Worm (Caenorhabditis elegans) whole organism, early embryonic: Measurements from ENCODE around the gene F46H5.5.

ENCODE experiments used
- B0310.2 ChIP-seq: sonication (generic microtip); optimal IDR thresholded peaks from 2 replicates; lab custom pipeline; 2016; ENCODE audit warnings: mild to moderate bottlenecking, missing genetic modification characterization, missing compliant biosample characterization
- F13C5.2 ChIP-seq: sonication (generic microtip); optimal IDR thresholded peaks from 2 replicates; lab custom pipeline; 2017; ENCODE audit warnings: mild to moderate bottlenecking, missing genetic modification characterization, inconsistent platforms, missing compliant biosample characterization
- aly-1 ChIP-seq: sonication (generic microtip); optimal IDR thresholded peaks from 2 replicates; lab custom pipeline; 2016; ENCODE audit warnings: missing genetic modification characterization, missing compliant biosample characterization
- ama-1 ChIP-seq: fragments of 150-350 bp; optimal IDR thresholded peaks from 2 replicates; lab custom pipeline; 2014
- ceh-13 ChIP-seq: fragments of 200-800 bp; sonication (Bioruptor generic); optimal IDR thresholded peaks from 2 replicates; lab custom pipeline; 2018; ENCODE audit warnings: mild to moderate bottlenecking, missing genetic modification characterization, missing compliant biosample characterization
- ceh-36 ChIP-seq: sonication (generic microtip); optimal IDR thresholded peaks from 2 replicates; lab custom pipeline; 2016; ENCODE audit warnings: missing genetic modification characterization, inconsistent platforms, missing compliant biosample characterization
- ets-7 ChIP-seq: sonication (generic microtip); optimal IDR thresholded peaks from 2 replicates; lab custom pipeline; 2016; ENCODE audit warnings: missing genotype, missing genetic modification characterization, missing compliant biosample characterization
- flt-1 ChIP-seq: fragments of 200-800 bp; sonication (Bioruptor generic); IDR thresholded peaks from 2 replicates; pipeline ENCODE4 v1.3.6; 2022; ENCODE audit warnings: missing genetic modification characterization, missing compliant biosample characterization
- hmbx-1 ChIP-seq: sonication (generic microtip); optimal IDR thresholded peaks from 2 replicates; lab custom pipeline; 2016; ENCODE audit warnings: mild to moderate bottlenecking, missing genetic modification characterization, missing compliant biosample characterization
- hmg-4 ChIP-seq: fragments of 200-800 bp; sonication (Bioruptor generic); optimal IDR thresholded peaks from 2 replicates; lab custom pipeline; 2018; ENCODE audit warnings: mild to moderate bottlenecking, missing genetic modification characterization, missing compliant biosample characterization
- hnd-1 ChIP-seq: sonication (generic microtip); optimal IDR thresholded peaks from 2 replicates; lab custom pipeline; 2016; ENCODE audit warnings: missing genetic modification characterization, missing compliant biosample characterization
- pes-1 ChIP-seq: fragments of 200-800 bp; sonication (Bioruptor generic); IDR thresholded peaks from 2 replicates; pipeline ENCODE4 v1.3.6; 2022; ENCODE audit warnings: missing genetic modification reagents, missing genetic modification characterization, missing compliant biosample characterization
- scrt-1 ChIP-seq: fragments of 200-800 bp; sonication (Bioruptor generic); IDR thresholded peaks from 2 replicates; pipeline ENCODE4 v1.3.6; 2022; ENCODE audit warnings: missing genetic modification characterization, missing compliant biosample characterization
- sea-1 ChIP-seq: fragments of 200-800 bp; sonication (Bioruptor generic); conservative IDR thresholded peaks from 2 replicates; pipeline ENCODE4 v1.3.6; 2022; ENCODE audit warnings: missing genetic modification characterization, missing compliant biosample characterization
- tbx-11 ChIP-seq: fragments of 200-800 bp; sonication (Bioruptor generic); IDR thresholded peaks from 2 replicates; pipeline ENCODE4 v1.3.6; 2022; ENCODE audit warnings: missing genetic modification characterization, missing compliant biosample characterization
- tbx-37 ChIP-seq: fragments of 200-800 bp; sonication (Bioruptor generic); conservative IDR thresholded peaks from 2 replicates; pipeline ENCODE4 v1.3.6; 2022; ENCODE audit warnings: missing genetic modification reagents, missing genetic modification characterization, missing compliant biosample characterization
- tra-4 ChIP-seq: sonication (generic microtip); optimal IDR thresholded peaks from 2 replicates; lab custom pipeline; 2017; ENCODE audit warnings: missing genetic modification characterization, missing compliant biosample characterization

The F46H5.5 gene

DNA sequence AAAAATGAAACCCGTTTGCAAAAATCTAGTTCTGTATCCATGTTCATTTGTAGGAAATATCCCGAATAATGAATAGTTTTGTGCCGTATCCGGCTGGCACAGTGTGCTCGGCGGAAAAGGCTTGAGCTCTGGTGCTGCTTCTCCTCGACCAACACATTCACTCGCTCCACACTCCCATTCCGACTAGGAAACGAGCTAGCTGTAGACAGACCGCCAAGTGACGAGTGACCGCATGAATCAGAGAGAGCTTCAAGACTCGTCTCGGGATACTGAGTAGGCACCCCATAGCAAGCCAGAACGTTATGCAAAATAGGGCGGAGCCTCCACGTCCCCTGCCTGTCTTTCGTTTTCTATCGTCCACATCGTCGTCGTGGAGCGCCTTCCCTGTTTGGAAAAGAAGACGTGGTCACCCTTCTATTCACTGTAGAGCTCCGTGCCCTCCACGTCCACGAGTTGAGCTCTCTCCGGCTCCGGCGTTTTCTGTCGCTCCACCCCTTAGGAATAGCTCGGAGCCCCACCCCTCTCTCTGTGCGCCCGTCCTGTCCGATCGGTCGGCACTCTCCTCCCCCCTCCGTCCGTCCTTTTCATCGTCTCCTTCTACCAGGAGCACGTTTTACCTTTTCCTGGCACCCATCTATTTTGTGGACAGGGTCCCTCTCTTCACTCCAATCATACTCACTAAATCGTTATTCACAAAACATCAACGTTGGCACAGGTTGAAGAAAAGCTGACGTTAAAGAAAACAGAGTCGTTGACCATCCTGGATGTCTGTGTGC lies 38.9 kb downstream of the F46H5.5 start, which contains the start of gene syd-9:
syd-9 (plus strand) TSS at position 394 of the 776 bp plus-strand sequence.
- peak; percentile 21; the same call in 1 of the 2 replicates for TF ChIP-seq tbx-11 (GFP tag; lab: Robert Waterston, UW)
- TF ChIP-seq hmg-4 (GFP tag; lab: Kevin White, UChicago) = peak; percentile 27
- no peak for TF ChIP-seq aly-1 (tag; lab: Kevin White, UChicago)

DNA sequence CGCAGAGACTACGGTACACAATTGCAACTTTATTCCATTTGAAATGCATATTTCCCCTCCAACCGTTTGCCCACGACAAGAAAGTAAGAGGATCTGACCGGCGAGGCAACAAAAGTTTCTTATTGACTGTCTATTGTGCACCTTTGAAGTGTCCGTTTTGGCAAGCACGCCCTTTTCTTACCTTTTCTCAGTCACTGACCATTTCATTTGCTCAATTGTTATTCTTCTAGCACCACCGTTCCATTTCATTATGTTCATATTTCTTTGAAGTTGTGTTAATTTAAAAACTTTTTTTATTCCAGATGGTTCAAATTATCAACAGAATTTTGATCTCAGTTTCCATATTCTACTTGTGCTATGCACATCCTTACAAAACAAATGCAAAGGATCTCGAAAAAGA lies 45.4 kb downstream of the F46H5.5 start, which contains the start of gene spp-22:
spp-22 (plus strand) TSS at position 301 of the 400 bp plus-strand sequence.
- TF ChIP-seq sea-1 (GFP tag; lab: Robert Waterston, UW) (no peak), tbx-11 (GFP tag; lab: Robert Waterston, UW) (no peak), aly-1 (tag; lab: Kevin White, UChicago) (no peak), ama-1 (lab: Kevin White, UChicago) (no peak), ceh-13 (no peak), scrt-1 (GFP tag; lab: Robert Waterston, UW) (no peak), pes-1 (GFP tag; lab: Robert Waterston, UW) (no peak), F13C5.2 (tag; lab: Kevin White, UChicago) (no peak), tra-4 (no peak), tbx-37 (GFP tag; lab: Robert Waterston, UW) (no peak), hmg-4 (GFP tag; lab: Kevin White, UChicago) (no peak), ets-7 (tag; lab: Kevin White, UChicago) (no peak), hmbx-1 (tag; lab: Kevin White, UChicago) (no peak)

DNA sequence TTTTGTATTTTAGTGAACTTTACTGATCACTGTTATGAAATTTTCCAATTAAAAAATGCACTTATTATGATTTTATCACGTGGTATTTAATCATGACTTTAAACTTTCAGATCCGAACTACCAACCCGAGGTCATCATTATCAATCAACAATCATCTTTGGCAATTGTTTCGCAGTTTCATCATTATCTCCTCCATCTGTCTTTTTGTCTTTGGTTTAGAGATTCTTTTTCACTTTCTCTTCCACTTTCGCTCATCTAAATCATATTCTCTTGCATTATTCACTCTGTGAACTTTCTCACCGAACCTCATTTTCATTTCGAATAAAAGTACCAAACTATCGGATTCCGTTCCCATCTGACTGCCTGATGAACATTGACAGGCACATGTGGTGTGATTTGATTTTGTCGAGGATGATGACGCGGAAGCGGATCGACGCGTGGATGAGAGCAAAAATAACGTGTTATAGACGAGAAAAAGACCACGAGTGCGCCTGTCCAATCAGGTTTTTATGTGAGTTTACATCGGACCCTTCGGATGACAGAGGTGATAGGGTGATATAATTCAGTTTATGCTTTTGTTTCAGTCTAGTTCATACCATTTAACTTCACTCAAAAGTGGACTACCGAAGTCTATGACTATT lies 46.2 kb downstream of the F46H5.5 start:
- TF ChIP-seq hnd-1 (tag; lab: Kevin White, UChicago) (no peak), ama-1 (lab: Kevin White, UChicago) (no peak), B0310.2 (tag; lab: Kevin White, UChicago) (no peak), scrt-1 (GFP tag; lab: Robert Waterston, UW) (no peak), tbx-37 (GFP tag; lab: Robert Waterston, UW) (no peak), ceh-13 (no peak), F13C5.2 (tag; lab: Kevin White, UChicago) (no peak), hmg-4 (GFP tag; lab: Kevin White, UChicago) (no peak), sea-1 (GFP tag; lab: Robert Waterston, UW) (no peak), tra-4 (no peak), hmbx-1 (tag; lab: Kevin White, UChicago) (no peak)

DNA sequence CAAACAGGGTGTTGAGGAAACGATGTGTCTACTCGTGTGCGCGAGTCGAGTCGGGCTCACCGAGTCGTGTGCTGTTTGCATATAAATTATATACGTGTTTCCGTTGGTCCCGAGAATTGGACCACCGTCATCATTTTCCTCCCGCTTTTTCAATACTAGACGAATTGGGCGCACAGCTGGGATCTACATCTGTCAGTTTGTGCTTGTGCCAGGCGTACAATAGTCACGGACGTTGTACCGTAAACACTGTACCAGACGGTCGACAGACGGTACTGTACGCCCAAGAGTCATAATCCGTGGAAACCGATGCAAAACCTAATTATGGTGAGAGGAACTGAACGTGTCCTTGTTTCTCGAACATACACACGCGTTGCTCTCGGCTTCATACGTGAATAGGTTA lies 47.6 kb downstream of the F46H5.5 start:
- TF ChIP-seq ama-1 (lab: Kevin White, UChicago) = no peak
- no peak for TF ChIP-seq hmbx-1 (tag; lab: Kevin White, UChicago)
- TF ChIP-seq hnd-1 (tag; lab: Kevin White, UChicago) = no peak
- no peak for TF ChIP-seq tbx-11 (GFP tag; lab: Robert Waterston, UW)
- no peak for TF ChIP-seq pes-1 (GFP tag; lab: Robert Waterston, UW)
- no peak for TF ChIP-seq ceh-13
- TF ChIP-seq tra-4 = no peak
- no peak for TF ChIP-seq F13C5.2 (tag; lab: Kevin White, UChicago)
- TF ChIP-seq ceh-36 (tag; lab: Kevin White, UChicago) = no peak
- TF ChIP-seq scrt-1 (GFP tag; lab: Robert Waterston, UW) = no peak
- TF ChIP-seq aly-1 (tag; lab: Kevin White, UChicago) = no peak
- TF ChIP-seq tbx-37 (GFP tag; lab: Robert Waterston, UW) = no peak
- no peak for TF ChIP-seq sea-1 (GFP tag; lab: Robert Waterston, UW)
- TF ChIP-seq flt-1 (GFP tag; lab: Robert Waterston, UW) = no peak
- no peak for TF ChIP-seq hmg-4 (GFP tag; lab: Kevin White, UChicago)

DNA sequence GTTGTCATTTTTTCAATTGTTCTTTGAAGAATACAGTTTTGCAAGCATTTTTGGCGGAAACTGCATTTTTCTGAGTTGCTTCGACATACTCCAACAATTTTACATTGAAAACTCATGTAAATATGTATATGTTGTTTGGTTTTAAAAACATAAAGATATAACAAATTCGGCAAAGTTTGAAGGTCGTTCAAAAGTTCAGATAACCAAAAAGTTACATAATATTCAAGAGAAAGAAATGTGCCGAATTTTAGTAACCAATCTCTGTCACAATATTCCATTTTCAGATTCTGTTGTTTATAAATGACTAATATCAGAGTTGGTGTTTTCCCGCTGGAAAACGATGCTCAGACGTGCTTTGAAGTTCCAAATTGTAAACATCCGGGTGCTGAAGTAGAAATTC lies 50.4 kb downstream of the F46H5.5 start, which contains the start of gene ZK867.2:
ZK867.2 (plus strand) TSS at position 301 of the 400 bp plus-strand sequence.
- TF ChIP-seq tbx-37 (GFP tag; lab: Robert Waterston, UW) (no peak), aly-1 (tag; lab: Kevin White, UChicago) (no peak)
